Worm (Caenorhabditis elegans): ENCODE measurements around the gene C37C3.10.

C37C3.10 gene

ce11 chrV:7891230-7891629 is 28.4 kb upstream of the C37C3.10 start, which contains the start of gene F40A3.1:
Gene F40A3.1, plus strand, starts transcription at chrV:7891530.
- no peak for TF ChIP-seq blmp-1 (tag; optimal IDR thresholded peaks at IDR 0.05)
- no peak for TF ChIP-seq snpc-4 (tag; optimal IDR thresholded peaks at IDR 0.05)
- TF ChIP-seq zip-8 (tag; optimal IDR thresholded peaks at IDR 0.05): no peak
- TF ChIP-seq flh-1 (GFP tag; optimal IDR thresholded peaks at IDR 0.05): no peak
- TF ChIP-seq unc-120 (tag; optimal IDR thresholded peaks at IDR 0.05; ENCODE audit: poor library complexity, severe bottlenecking): no peak
- no peak for TF ChIP-seq nhr-12 (tag; optimal IDR thresholded peaks at IDR 0.05)
- TF ChIP-seq lin-32 (GFP tag; optimal IDR thresholded peaks at IDR 0.05): no peak
- TF ChIP-seq tbx-8 (GFP tag; optimal IDR thresholded peaks at IDR 0.05): no peak
- no peak for TF ChIP-seq sptf-1 (tag; optimal IDR thresholded peaks at IDR 0.05)
- no peak for TF ChIP-seq ceh-83 (GFP tag; optimal IDR thresholded peaks at IDR 0.05)
- no peak for TF ChIP-seq unc-62 (GFP tag; optimal IDR thresholded peaks at IDR 0.05)
- TF ChIP-seq lin-13 (tag; optimal IDR thresholded peaks at IDR 0.05): no peak
- no peak for TF ChIP-seq elt-1 (tag; optimal IDR thresholded peaks at IDR 0.05; ENCODE audit: borderline replicate concordance, insufficient read depth)

ce11 chrV:7888036-7888435 is 25.2 kb upstream of the C37C3.10 start:
- TF ChIP-seq unc-120 (tag; optimal IDR thresholded peaks at IDR 0.05; ENCODE audit: poor library complexity, severe bottlenecking): no peak
- no peak for TF ChIP-seq hlh-1 (tag; optimal IDR thresholded peaks at IDR 0.05)
- TF ChIP-seq mab-5 (tag; optimal IDR thresholded peaks at IDR 0.05): no peak
- no peak for TF ChIP-seq ztf-11 (tag; optimal IDR thresholded peaks at IDR 0.05)
- TF ChIP-seq tbx-8 (GFP tag; optimal IDR thresholded peaks at IDR 0.05): no peak
- TF ChIP-seq elt-3 (tag; optimal IDR thresholded peaks at IDR 0.05): no peak
- no peak for TF ChIP-seq lsy-2 (tag; optimal IDR thresholded peaks at IDR 0.05)
- no peak for TF ChIP-seq pha-4 (tag; optimal IDR thresholded peaks at IDR 0.05)
- TF ChIP-seq lin-13 (tag; optimal IDR thresholded peaks at IDR 0.05): no peak

ce11 chrV:7884441-7884840 is 21.6 kb upstream of the C37C3.10 start:
- TF ChIP-seq mab-5 (tag; optimal IDR thresholded peaks at IDR 0.05): no peak
- TF ChIP-seq ces-1 (GFP tag; optimal IDR thresholded peaks at IDR 0.05): peak; percentile 27

ce11 chrV:7878411-7878964 is 15.6 kb upstream of the C37C3.10 start, which contains the start of gene F40A3.2:
Gene F40A3.2, plus strand, starts transcription at chrV:7878914.
- TF ChIP-seq lsy-2 (tag; optimal IDR thresholded peaks at IDR 0.05) (no peak), sem-2 (GFP tag; optimal IDR thresholded peaks at IDR 0.05) (no peak), hlh-1 (tag; optimal IDR thresholded peaks at IDR 0.05) (no peak), ceh-83 (GFP tag; optimal IDR thresholded peaks at IDR 0.05) (no peak), ceh-43 (GFP tag; optimal IDR thresholded peaks at IDR 0.05) (no peak), bed-3 (GFP tag; optimal IDR thresholded peaks at IDR 0.05) (no peak), elt-3 (tag; optimal IDR thresholded peaks at IDR 0.05) (no peak), flh-1 (GFP tag; optimal IDR thresholded peaks at IDR 0.05) (no peak), lin-32 (GFP tag; optimal IDR thresholded peaks at IDR 0.05) (no peak), ceh-39 (tag; optimal IDR thresholded peaks at IDR 0.05) (no peak), ham-2 (GFP tag; optimal IDR thresholded peaks at IDR 0.05) (no peak), tbx-8 (GFP tag; optimal IDR thresholded peaks at IDR 0.05) (no peak), unc-120 (tag; optimal IDR thresholded peaks at IDR 0.05; ENCODE audit: poor library complexity, severe bottlenecking) (no peak), ztf-11 (tag; optimal IDR thresholded peaks at IDR 0.05) (no peak)

- TF ChIP-seq flh-1 (GFP tag; optimal IDR thresholded peaks at IDR 0.05) (no peak), nhr-12 (tag; optimal IDR thresholded peaks at IDR 0.05) (no peak), ztf-11 (tag; optimal IDR thresholded peaks at IDR 0.05) (no peak), tbx-8 (GFP tag; optimal IDR thresholded peaks at IDR 0.05) (no peak), elt-3 (tag; optimal IDR thresholded peaks at IDR 0.05) (no peak)
Observed at ce11 chrV:7876881-7877475, 14.1 kb upstream of the C37C3.10 start, which contains the start of gene F40A3.3. Gene F40A3.3, plus strand, starts transcription at chrV:7877444.

ce11 chrV:7875456-7875855 is 12.6 kb upstream of the C37C3.10 start, which contains the start of gene F40A3.4:
Gene F40A3.4, plus strand, starts transcription at chrV:7875756.
- TF ChIP-seq ceh-39 (tag; optimal IDR thresholded peaks at IDR 0.05) (no peak), cnd-1 (tag; optimal IDR thresholded peaks at IDR 0.05) (no peak), flh-1 (GFP tag; optimal IDR thresholded peaks at IDR 0.05) (no peak), ceh-83 (GFP tag; optimal IDR thresholded peaks at IDR 0.05) (no peak), pha-4 (tag; optimal IDR thresholded peaks at IDR 0.05) (no peak), nhr-12 (tag; optimal IDR thresholded peaks at IDR 0.05) (no peak), mab-5 (tag; optimal IDR thresholded peaks at IDR 0.05) (no peak), elt-1 (tag; optimal IDR thresholded peaks at IDR 0.05; ENCODE audit: borderline replicate concordance, insufficient read depth) (no peak), lin-32 (GFP tag; optimal IDR thresholded peaks at IDR 0.05) (no peak), bed-3 (GFP tag; optimal IDR thresholded peaks at IDR 0.05) (no peak), unc-62 (GFP tag; optimal IDR thresholded peaks at IDR 0.05) (no peak), zip-8 (tag; optimal IDR thresholded peaks at IDR 0.05) (no peak), ceh-43 (GFP tag; optimal IDR thresholded peaks at IDR 0.05) (no peak), unc-39 (tag; optimal IDR thresholded peaks at IDR 0.05) (no peak)
